Worm (Caenorhabditis elegans): ENCODE results near the gene cyp-35D1.

- TF ChIP-seq mdl-1 (tag; optimal IDR thresholded peaks at IDR 0.05): no peak
- no peak for TF ChIP-seq aly-2 (tag; optimal IDR thresholded peaks at IDR 0.05)
- TF ChIP-seq mep-1 (tag; optimal IDR thresholded peaks at IDR 0.05): no peak
- no peak for TF ChIP-seq egl-27 (tag; optimal IDR thresholded peaks at IDR 0.05)
- TF ChIP-seq ztf-4 (tag; optimal IDR thresholded peaks at IDR 0.05): no peak
- no peak for TF ChIP-seq nhr-11 (tag; optimal IDR thresholded peaks at IDR 0.05)
Measured at ce11 chrV:16090685-16091084, 21.6 kb downstream of the cyp-35D1 start, which contains the start of gene F22B8.3.
